Fruit fly (Drosophila melanogaster): Measurements from ENCODE around the gene CG31522.
A peak's percentile ranks its signal among the peaks of the same experiment; 100 is the strongest.

CG31522 gene

dm6 chr3R:4433441-4434077, 29.1 kb downstream of the CG31522 start, which contains the start of the genes eIF3a and CG1074 (continued):
- TF ChIP-seq CG9437 (GFP tag; optimal IDR thresholded peaks at IDR 0.05) (peak; percentile 53), H2.0 (GFP tag; IDR thresholded peaks at IDR 0.05) (peak; percentile 31; the same call in 1 of the 2 replicates), z (GFP tag; IDR thresholded peaks at IDR 0.05) (no peak), gsb (GFP tag; IDR thresholded peaks at IDR 0.05) (peak; percentile 44), ind (GFP tag; optimal IDR thresholded peaks at IDR 0.05) (peak; percentile 16), ems (GFP tag; optimal IDR thresholded peaks at IDR 0.05) (peak; percentile 57), crol (GFP tag; IDR thresholded peaks at IDR 0.05) (no peak), klu (GFP tag; IDR thresholded peaks at IDR 0.05) (no peak), bsh (GFP tag; optimal IDR thresholded peaks at IDR 0.05) (peak; percentile 11 to 42), onecut (GFP tag; IDR thresholded peaks at IDR 0.05) (peak; percentile 65), Pdp1 (GFP tag; optimal IDR thresholded peaks at IDR 0.05) (peak; percentile 63 to 72), shn (GFP tag; optimal IDR thresholded peaks at IDR 0.05) (peak; percentile 51), aop (GFP tag; IDR thresholded peaks at IDR 0.05) (no peak), hkb (optimal IDR thresholded peaks at IDR 0.05) (no peak), hkb (GFP tag; IDR thresholded peaks at IDR 0.05) (peak; percentile 46), CG10267 (tag; optimal IDR thresholded peaks at IDR 0.05) (peak; percentile 69), CTCF (GFP tag; optimal IDR thresholded peaks at IDR 0.05) (peak; percentile 52), MESR4 (GFP tag; optimal IDR thresholded peaks at IDR 0.05) (peak; percentile 98)

- TF ChIP-seq phol (tag; optimal IDR thresholded peaks at IDR 0.05), result peak; percentile 33
- TF ChIP-seq Oli (tag; optimal IDR thresholded peaks at IDR 0.05), result no peak
- no peak for TF ChIP-seq wdn (GFP tag; IDR thresholded peaks at IDR 0.05)
- TF ChIP-seq bowl (GFP tag; IDR thresholded peaks at IDR 0.05), result no peak
- TF ChIP-seq CG6689 (GFP tag; IDR thresholded peaks at IDR 0.05), result no peak
- no peak for TF ChIP-seq CG9609 (GFP tag; optimal IDR thresholded peaks at IDR 0.05)
- TF ChIP-seq CG18262 (tag; optimal IDR thresholded peaks at IDR 0.05), result no peak
- TF ChIP-seq sc (optimal IDR thresholded peaks at IDR 0.05), result no peak
- TF ChIP-seq sc (GFP tag; optimal IDR thresholded peaks at IDR 0.05), result no peak
- 0 out of 2 replicates have a peak, but pooled peaks have one; percentile 10 for TF ChIP-seq CG42726 (GFP tag; IDR thresholded peaks at IDR 0.05; ENCODE audit: partially characterized antibody)
- TF ChIP-seq HmgZ (tag; optimal IDR thresholded peaks at IDR 0.05), result peak; percentile 51
- TF ChIP-seq CG30403 (GFP tag; optimal IDR thresholded peaks at IDR 0.05), result no peak
- no peak for TF ChIP-seq CG17912 (GFP tag; optimal IDR thresholded peaks at IDR 0.05)
- TF ChIP-seq Atf6 (GFP tag; IDR thresholded peaks at IDR 0.05), result peak; percentile 20; the same call in 1 of the 2 replicates
- peak; percentile 53; the same call in 2 of the 3 replicates for TF ChIP-seq CG6791 (GFP tag; IDR thresholded peaks at IDR 0.05; ENCODE audit: partially characterized antibody)
- TF ChIP-seq maf-S (GFP tag; optimal IDR thresholded peaks at IDR 0.05), result no peak
- TF ChIP-seq her (GFP tag; optimal IDR thresholded peaks at IDR 0.05), result peak; percentile 63
- TF ChIP-seq ab (GFP tag; optimal IDR thresholded peaks at IDR 0.05), result no peak
- no peak for TF ChIP-seq insv (GFP tag; optimal IDR thresholded peaks at IDR 0.05)
- TF ChIP-seq CG18011 (GFP tag; optimal IDR thresholded peaks at IDR 0.05), result peak; percentile 7
- TF ChIP-seq sim (GFP tag; IDR thresholded peaks at IDR 0.05), result no peak
- TF ChIP-seq Nf-YA (GFP tag; IDR thresholded peaks at IDR 0.05), result no peak
- TF ChIP-seq CG10147 (GFP tag; optimal IDR thresholded peaks at IDR 0.05), result no peak
- TF ChIP-seq mam (GFP tag; optimal IDR thresholded peaks at IDR 0.05), result no peak
- peak; percentile 2 for TF ChIP-seq CG10274 (GFP tag; optimal IDR thresholded peaks at IDR 0.05)
- TF ChIP-seq CG1832 (GFP tag; optimal IDR thresholded peaks at IDR 0.05), result no peak
- peak; percentile 51 for TF ChIP-seq CG34376 (GFP tag; optimal IDR thresholded peaks at IDR 0.05)
- TF ChIP-seq repo (GFP tag; optimal IDR thresholded peaks at IDR 0.05), result no peak
- 0 out of 4 replicates have a peak, but pooled peaks have one; percentile 61 for TF ChIP-seq chinmo (GFP tag; IDR thresholded peaks at IDR 0.05; ENCODE audit: partially characterized antibody)
- no peak for TF ChIP-seq Usf (GFP tag; optimal IDR thresholded peaks at IDR 0.05)
- no peak for TF ChIP-seq vfl (GFP tag; optimal IDR thresholded peaks at IDR 0.05)
Measured at dm6 chr3R:4428585-4429464, 33.9 kb downstream of the CG31522 start, which contains the start of gene srl. Gene srl (minus strand): TSS chr3R:4429335.
